Comparison of ENCODE assay signal across 1 worm cellular context in genomic region chrIII:6317345-6317744, ce11.
A peak's percentile ranks its signal among the peaks of the same experiment; 100 is the strongest.
TF ChIP-seq lines count a peak whose summit lies in the region.

No protein-coding gene starts in this region.

TF ChIP-seq in whole organism, L1 larva, 84 proteins besides CTCF, POLR2A, EP300 and RAD21 (continued from another document):
- TF ChIP-seq rnt-1 (tag; optimal IDR thresholded peaks at IDR 0.05; lab: Kevin White, UChicago), result no peak
- TF ChIP-seq nhr-77 (tag; optimal IDR thresholded peaks at IDR 0.05; lab: Kevin White, UChicago), result no peak
- TF ChIP-seq snu-23 (GFP tag; optimal IDR thresholded peaks at IDR 0.05; lab: Kevin White, UChicago), result no peak
- TF ChIP-seq unc-130 (tag; optimal IDR thresholded peaks at IDR 0.05; lab: Kevin White, UChicago), result no peak
- no peak for TF ChIP-seq ceh-63 (GFP tag; optimal IDR thresholded peaks at IDR 0.05; lab: Kevin White, UChicago)
- TF ChIP-seq mdl-1 (tag; optimal IDR thresholded peaks at IDR 0.05; lab: Kevin White, UChicago), result no peak
- no peak for TF ChIP-seq aha-1 (tag; optimal IDR thresholded peaks at IDR 0.05; lab: Kevin White, UChicago)
- peak; percentile 48 for TF ChIP-seq nhr-71 (tag; optimal IDR thresholded peaks at IDR 0.05; lab: Kevin White, UChicago)
- no peak for TF ChIP-seq C16A3.4 (tag; optimal IDR thresholded peaks at IDR 0.05; lab: Kevin White, UChicago)
- TF ChIP-seq lsy-2 (tag; optimal IDR thresholded peaks at IDR 0.05; lab: Kevin White, UChicago), result peak in 1 of 2 experiments; percentile 5
- TF ChIP-seq mep-1 (tag; optimal IDR thresholded peaks at IDR 0.05; lab: Kevin White, UChicago), result no peak
- peak; percentile 48 for TF ChIP-seq nhr-47 (tag; optimal IDR thresholded peaks at IDR 0.05; lab: Kevin White, UChicago)
- TF ChIP-seq hlh-4 (tag; optimal IDR thresholded peaks at IDR 0.05; lab: Kevin White, UChicago), result no peak
- TF ChIP-seq mab-9 (GFP tag; IDR thresholded peaks at IDR 0.05; lab: Robert Waterston, UW), result no peak
- no peak for TF ChIP-seq nhr-28 (tag; optimal IDR thresholded peaks at IDR 0.05; lab: Kevin White, UChicago)
- TF ChIP-seq egl-27 (tag; optimal IDR thresholded peaks at IDR 0.05; lab: Kevin White, UChicago), result no peak
- TF ChIP-seq mef-2 (tag; optimal IDR thresholded peaks at IDR 0.05; lab: Kevin White, UChicago), result no peak
- no peak for TF ChIP-seq nhr-11 (tag; optimal IDR thresholded peaks at IDR 0.05; lab: Kevin White, UChicago)
- no peak for TF ChIP-seq ceh-8 (GFP tag; optimal IDR thresholded peaks at IDR 0.05; lab: Kevin White, UChicago)
- no peak for TF ChIP-seq ceh-88 (GFP tag; IDR thresholded peaks at IDR 0.05; lab: Robert Waterston, UW)
- TF ChIP-seq nhr-19 (GFP tag; conservative IDR thresholded peaks at IDR 0.05; lab: Robert Waterston, UW), result peak; percentile 18; the same call in 1 of the 2 replicates
- no peak for TF ChIP-seq unc-30 (tag; optimal IDR thresholded peaks at IDR 0.05; lab: Kevin White, UChicago)
- TF ChIP-seq ces-1 (GFP tag; optimal IDR thresholded peaks at IDR 0.05; lab: Kevin White, UChicago), result peak; percentile 81
- no peak for TF ChIP-seq efl-1 (optimal IDR thresholded peaks at IDR 0.05; lab: Kevin White, UChicago)
- no peak for TF ChIP-seq efl-1 (GFP tag; optimal IDR thresholded peaks at IDR 0.05 in 1 of 2; lab: Kevin White, UChicago)
